Worm (Caenorhabditis elegans) whole organism, late embryonic: ENCODE data around the gene F41F3.1.
A peak's percentile ranks its signal among the peaks of the same experiment; 100 is the strongest.

Source experiments
- C08G9.2 ChIP-seq: sonication (generic microtip); optimal IDR thresholded peaks from 2 replicates; lab custom pipeline; 2016; ENCODE audit warnings: mild to moderate bottlenecking, missing genetic modification characterization, moderate library complexity, missing compliant biosample characterization
- C38D4.7 ChIP-seq: fragments of 200-800 bp; sonication (Bioruptor generic); optimal IDR thresholded peaks from 2 replicates; lab custom pipeline; 2018; ENCODE audit warnings: mild to moderate bottlenecking, missing genetic modification characterization, moderate library complexity, missing compliant biosample characterization
- K02D7.2 ChIP-seq: sonication (generic microtip); optimal IDR thresholded peaks from 2 replicates; lab custom pipeline; 2017; ENCODE audit warnings: mild to moderate bottlenecking, missing genetic modification characterization, missing compliant biosample characterization
- K09A11.1 ChIP-seq: sonication (generic microtip); optimal IDR thresholded peaks from 2 replicates; lab custom pipeline; 2017; ENCODE audit warnings: antibody characterized with exemption, mild to moderate bottlenecking, missing genetic modification characterization, missing compliant biosample characterization; ENCODE audit not compliant: insufficient read depth
- Y22D7AL.16 ChIP-seq: sonication (generic microtip); optimal IDR thresholded peaks from 2 replicates; lab custom pipeline; 2016; ENCODE audit warnings: missing genetic modification characterization, missing compliant biosample characterization
- ahr-1 ChIP-seq: sonication (generic microtip); optimal IDR thresholded peaks from 2 replicates; lab custom pipeline; 2016; ENCODE audit warnings: missing genetic modification characterization, missing compliant biosample characterization
- ama-1 ChIP-seq: fragments of 150-350 bp; optimal IDR thresholded peaks from 2 replicates; lab custom pipeline; 2014
- ceh-18 ChIP-seq: sonication (generic microtip); optimal IDR thresholded peaks from 2 replicates; lab custom pipeline; 2016; ENCODE audit warnings: missing genetic modification characterization, missing compliant biosample characterization
- ceh-19 ChIP-seq: fragments of 200-800 bp; sonication (Bioruptor generic); optimal IDR thresholded peaks from 2 replicates; lab custom pipeline; 2018; ENCODE audit warnings: mild to moderate bottlenecking, missing genetic modification characterization, missing compliant biosample characterization
- ceh-2 ChIP-seq: sonication (generic microtip); optimal IDR thresholded peaks from 2 replicates; lab custom pipeline; 2016; ENCODE audit warnings: missing genotype, missing genetic modification characterization, missing compliant biosample characterization
- ceh-24 ChIP-seq: sonication (generic microtip); optimal IDR thresholded peaks from 2 replicates; lab custom pipeline; 2016; ENCODE audit warnings: mild to moderate bottlenecking, missing genetic modification characterization, missing compliant biosample characterization
- ceh-34 ChIP-seq: sonication (generic microtip); optimal IDR thresholded peaks from 2 replicates; lab custom pipeline; 2016; ENCODE audit warnings: mild to moderate bottlenecking, missing genetic modification characterization, missing compliant biosample characterization
- ceh-45 ChIP-seq: fragments of 200-800 bp; sonication (Bioruptor generic); IDR thresholded peaks from 2 replicates; pipeline ENCODE4 v1.3.6; 2022; ENCODE audit warnings: missing genetic modification reagents, missing genetic modification characterization, missing compliant biosample characterization
- ceh-48 ChIP-seq: sonication (generic microtip); optimal IDR thresholded peaks from 2 replicates; lab custom pipeline; 2016; ENCODE audit warnings: missing genetic modification characterization, inconsistent platforms, missing compliant biosample characterization
- ceh-9 ChIP-seq: sonication (generic microtip); optimal IDR thresholded peaks from 2 replicates; lab custom pipeline; 2016; ENCODE audit warnings: mild to moderate bottlenecking, missing genetic modification characterization, inconsistent platforms, missing compliant biosample characterization
- che-1 ChIP-seq: sonication (generic microtip); optimal IDR thresholded peaks from 2 replicates; lab custom pipeline; 2016; ENCODE audit warnings: mild to moderate bottlenecking, missing genetic modification characterization, missing compliant biosample characterization
- dve-1 ChIP-seq: sonication (generic microtip); optimal IDR thresholded peaks from 2 replicates; lab custom pipeline; 2017; ENCODE audit warnings: antibody characterized with exemption, mild to moderate bottlenecking, missing genetic modification characterization, missing compliant biosample characterization
- elt-2 ChIP-seq: sonication (generic microtip); optimal IDR thresholded peaks from 2 replicates; lab custom pipeline; 2016; ENCODE audit warnings: missing genetic modification reagents, missing genetic modification characterization, missing compliant biosample characterization
- elt-4 ChIP-seq: sonication (generic microtip); optimal IDR thresholded peaks from 2 replicates; lab custom pipeline; 2016; ENCODE audit warnings: missing genetic modification characterization, missing compliant biosample characterization
- ets-4 ChIP-seq: sonication (generic microtip); optimal IDR thresholded peaks from 2 replicates; lab custom pipeline; 2016; ENCODE audit warnings: missing genetic modification characterization, missing compliant biosample characterization
- fax-1 ChIP-seq: sonication (generic microtip); optimal IDR thresholded peaks from 2 replicates; lab custom pipeline; 2016; ENCODE audit warnings: missing genotype, missing genetic modification characterization, missing compliant biosample characterization
- fkh-10 ChIP-seq: fragments of 150-350 bp; optimal IDR thresholded peaks from 2 replicates; lab custom pipeline; 2014; ENCODE audit warnings: missing biosample characterization, missing genetic modification reagents, missing genetic modification characterization
- gmeb-2 ChIP-seq: sonication (generic microtip); optimal IDR thresholded peaks from 2 replicates; lab custom pipeline; 2016; ENCODE audit warnings: missing genetic modification characterization, inconsistent platforms, missing compliant biosample characterization
- hlh-13 ChIP-seq: fragments of 200-800 bp; sonication (Bioruptor generic); optimal IDR thresholded peaks from 2 replicates; lab custom pipeline; 2018; ENCODE audit warnings: mild to moderate bottlenecking, missing genetic modification characterization, missing compliant biosample characterization
- hlh-15 ChIP-seq: sonication (generic microtip); optimal IDR thresholded peaks from 2 replicates; lab custom pipeline; 2016; ENCODE audit warnings: missing genetic modification characterization, missing compliant biosample characterization
- hlh-30 ChIP-seq: sonication (generic microtip); optimal IDR thresholded peaks from 2 replicates; lab custom pipeline; 2017; ENCODE audit warnings: antibody characterized with exemption, missing genetic modification characterization, missing compliant biosample characterization; ENCODE audit not compliant: insufficient read depth
- hlh-6 ChIP-seq: sonication (generic microtip); optimal IDR thresholded peaks from 2 replicates; lab custom pipeline; 2016; ENCODE audit warnings: missing genotype, missing genetic modification characterization, missing compliant biosample characterization
- lim-6 ChIP-seq: sonication (generic microtip); optimal IDR thresholded peaks from 2 replicates; lab custom pipeline; 2016; ENCODE audit warnings: missing genetic modification characterization, missing compliant biosample characterization
- mec-3 ChIP-seq: sonication (generic microtip); optimal IDR thresholded peaks from 2 replicates; lab custom pipeline; 2016; ENCODE audit warnings: borderline replicate concordance, missing genetic modification characterization, missing compliant biosample characterization
- nfya-1 ChIP-seq: sonication (generic microtip); optimal IDR thresholded peaks from 2 replicates; lab custom pipeline; 2017; ENCODE audit warnings: missing genetic modification characterization, mild to moderate bottlenecking, missing compliant biosample characterization, antibody characterized with exemption, moderate library complexity
- nhr-11 ChIP-seq: fragments of 150-350 bp; optimal IDR thresholded peaks from 2 replicates; lab custom pipeline; 2014; ENCODE audit warnings: missing biosample characterization, missing genetic modification characterization
- nhr-232 ChIP-seq: sonication (generic microtip); optimal IDR thresholded peaks from 2 replicates; lab custom pipeline; 2016; ENCODE audit warnings: missing genetic modification characterization, missing compliant biosample characterization
- npax-4 ChIP-seq: sonication (generic microtip); optimal IDR thresholded peaks from 2 replicates; lab custom pipeline; 2016; ENCODE audit warnings: missing genetic modification characterization, missing compliant biosample characterization
- odd-2 ChIP-seq: sonication (generic microtip); optimal IDR thresholded peaks from 2 replicates; lab custom pipeline; 2017; ENCODE audit warnings: antibody characterized with exemption, mild to moderate bottlenecking, missing genetic modification characterization, missing compliant biosample characterization
- pag-3 ChIP-seq: sonication (generic microtip); optimal IDR thresholded peaks from 2 replicates; lab custom pipeline; 2016; ENCODE audit warnings: missing compliant biosample characterization, missing genetic modification characterization, borderline replicate concordance
- pha-4 ChIP-seq: fragments of 150-350 bp; optimal IDR thresholded peaks from 2 replicates; lab custom pipeline; 2018; ENCODE audit warnings: missing biosample characterization, missing genetic modification reagents, missing genetic modification characterization
- pqm-1 ChIP-seq: sonication (generic microtip); optimal IDR thresholded peaks from 2 replicates; lab custom pipeline; 2016; ENCODE audit warnings: missing genetic modification characterization, missing compliant biosample characterization
- pros-1 ChIP-seq: fragments of 150-350 bp; optimal IDR thresholded peaks from 2 replicates; lab custom pipeline; 2014; ENCODE audit warnings: missing biosample characterization, missing genetic modification reagents, missing genetic modification characterization
- ref-2 ChIP-seq: sonication (generic microtip); optimal IDR thresholded peaks from 2 replicates; lab custom pipeline; 2016; ENCODE audit warnings: missing genetic modification characterization, missing compliant biosample characterization
- sdc-2 ChIP-seq: sonication (generic microtip); optimal IDR thresholded peaks from 2 replicates; lab custom pipeline; 2016; ENCODE audit warnings: missing genotype, missing genetic modification characterization, missing compliant biosample characterization
- sox-4 ChIP-seq: sonication (generic microtip); optimal IDR thresholded peaks from 2 replicates; lab custom pipeline; 2017; ENCODE audit warnings: mild to moderate bottlenecking, missing genetic modification characterization, inconsistent platforms, missing compliant biosample characterization
- syd-9 ChIP-seq: sonication (generic microtip); optimal IDR thresholded peaks from 2 replicates; lab custom pipeline; 2016; ENCODE audit warnings: mild to moderate bottlenecking, missing genetic modification characterization, moderate library complexity, missing compliant biosample characterization
- tbx-2 ChIP-seq: sonication (generic microtip); optimal IDR thresholded peaks from 2 replicates; lab custom pipeline; 2016; ENCODE audit warnings: missing genetic modification characterization, missing compliant biosample characterization
- unc-86 ChIP-seq: sonication (generic microtip); optimal IDR thresholded peaks from 2 replicates; lab custom pipeline; 2016; ENCODE audit warnings: missing genetic modification characterization, missing compliant biosample characterization
- ztf-16 ChIP-seq: sonication (generic microtip); optimal IDR thresholded peaks from 2 replicates; lab custom pipeline; 2017; ENCODE audit warnings: missing genetic modification characterization, missing compliant biosample characterization

The F41F3.1 gene

DNA sequence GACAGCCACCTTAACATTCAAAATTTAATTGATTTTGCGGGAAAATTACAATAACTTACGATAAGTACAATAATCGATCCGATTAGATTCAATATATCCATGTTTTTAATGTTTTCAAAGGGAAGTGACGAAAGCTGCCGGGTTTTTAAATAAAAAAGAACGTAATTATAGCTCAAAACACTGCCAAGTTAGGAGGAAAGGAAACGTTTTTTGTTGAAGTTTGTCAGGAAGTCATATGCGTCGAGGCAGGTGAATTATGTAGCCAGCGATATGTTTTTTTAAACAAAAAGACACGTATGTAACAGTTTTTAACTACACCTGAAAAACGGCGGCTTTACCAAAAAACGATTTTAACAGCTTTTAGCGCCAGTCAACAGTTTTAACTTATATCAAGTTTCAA lies 11.3 kb downstream of the F41F3.1 start, which contains the start of gene srx-73:
Gene srx-73 (minus strand): TSS at position 101 of the 400 bp plus-strand sequence.
- TF ChIP-seq elt-2 (tag; lab: Kevin White, UChicago) (no peak), hlh-15 (tag; lab: Kevin White, UChicago) (no peak), unc-86 (no peak), ceh-18 (tag; lab: Kevin White, UChicago) (no peak), fax-1 (no peak), ceh-34 (no peak), ceh-9 (no peak), pqm-1 (no peak), ceh-2 (no peak), sox-4 (tag; lab: Kevin White, UChicago) (no peak), ahr-1 (no peak), K02D7.2 (tag; lab: Kevin White, UChicago) (no peak), fkh-10 (no peak), ama-1 (lab: Kevin White, UChicago) (no peak), ceh-45 (no peak), lim-6 (tag; lab: Kevin White, UChicago) (no peak), hlh-13 (GFP tag; lab: Kevin White, UChicago) (no peak), npax-4 (no peak), ets-4 (no peak), C08G9.2 (tag; lab: Kevin White, UChicago) (no peak)

DNA sequence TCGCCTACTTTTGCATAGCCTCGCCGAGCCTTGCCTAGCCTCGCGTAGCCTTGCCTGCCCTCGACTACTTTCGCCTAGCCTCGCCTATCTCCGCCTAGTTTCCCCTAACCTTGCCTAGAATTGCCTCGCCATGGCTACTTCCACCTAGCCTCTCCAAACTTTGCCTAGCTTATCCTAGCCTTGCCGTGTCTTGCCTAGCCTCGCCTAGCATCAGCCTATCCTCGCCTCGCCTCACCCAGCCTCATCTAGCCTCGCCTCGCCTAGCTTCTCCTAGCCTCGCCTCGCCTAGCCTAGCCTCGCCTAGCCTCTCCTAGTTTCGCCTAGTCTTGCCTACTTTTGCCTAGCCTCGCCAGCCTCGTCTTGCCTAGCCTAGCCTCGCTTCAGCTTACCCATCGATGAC lies 12.7 kb downstream of the F41F3.1 start:
- TF ChIP-seq C38D4.7 (GFP tag; lab: Kevin White, UChicago) (no peak), lim-6 (tag; lab: Kevin White, UChicago) (no peak), hlh-6 (tag; lab: Kevin White, UChicago) (peak; percentile 43), pros-1 (tag; lab: Kevin White, UChicago) (no peak), syd-9 (tag; lab: Kevin White, UChicago) (no peak), nhr-232 (no peak), elt-4 (tag; lab: Kevin White, UChicago) (peak; percentile 37), nfya-1 (tag; lab: Kevin White, UChicago) (no peak), Y22D7AL.16 (tag; lab: Kevin White, UChicago) (no peak), gmeb-2 (no peak), mec-3 (tag; lab: Kevin White, UChicago) (peak; percentile 42)

DNA sequence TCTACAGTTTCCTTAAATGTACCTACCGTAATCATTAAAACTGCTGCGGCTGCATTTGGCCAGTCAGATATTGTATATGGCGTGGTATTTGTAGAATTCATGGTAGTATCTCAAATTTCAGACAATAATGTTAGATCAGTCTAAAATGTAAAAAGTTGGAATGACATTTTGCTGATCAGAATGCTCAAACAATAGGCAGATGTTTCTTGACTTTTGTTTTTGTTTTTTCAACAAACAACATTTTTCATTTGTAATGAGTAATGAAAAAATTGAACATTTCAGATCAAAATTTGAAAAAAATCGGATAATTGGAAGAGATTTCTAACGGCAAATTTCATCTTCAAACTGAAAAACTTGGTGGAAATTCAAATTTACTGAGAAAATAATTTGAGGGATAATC lies 14.3 kb downstream of the F41F3.1 start, which contains the start of gene srx-77:
Gene srx-77 (minus strand): TSS at position 101 of the 400 bp plus-strand sequence.
- TF ChIP-seq ceh-19 (no peak), pqm-1 (no peak), C38D4.7 (GFP tag; lab: Kevin White, UChicago) (no peak), gmeb-2 (no peak), ceh-48 (tag; lab: Kevin White, UChicago) (no peak), che-1 (tag; lab: Kevin White, UChicago) (no peak), ceh-9 (no peak), ceh-18 (tag; lab: Kevin White, UChicago) (no peak), nhr-11 (no peak), syd-9 (tag; lab: Kevin White, UChicago) (no peak)

DNA sequence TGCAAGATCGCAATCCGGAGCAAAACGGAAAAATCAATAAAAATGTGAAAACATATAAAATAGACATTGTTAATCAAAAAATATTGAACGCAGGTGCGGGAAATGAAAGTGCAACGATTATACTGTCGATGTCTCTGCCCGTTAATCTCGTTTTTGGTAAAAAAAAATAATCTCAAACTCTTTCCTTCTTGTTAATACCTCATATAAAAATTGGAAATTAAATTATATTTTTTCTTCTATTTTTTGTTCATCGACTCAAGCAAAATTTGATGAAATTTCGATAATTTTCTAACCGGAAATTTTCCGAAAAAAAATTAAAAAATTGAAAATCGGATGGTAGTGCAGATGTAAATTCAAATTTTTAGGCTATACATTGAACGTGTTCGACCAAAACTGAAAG lies 18.1 kb downstream of the F41F3.1 start, which contains the start of gene K03B4.9:
Gene K03B4.9 (minus strand): TSS at position 101 of the 400 bp plus-strand sequence.
- TF ChIP-seq ama-1 (lab: Kevin White, UChicago) (no peak), sdc-2 (tag; lab: Kevin White, UChicago) (no peak), unc-86 (no peak), K09A11.1 (tag; lab: Kevin White, UChicago) (no peak), ref-2 (no peak), Y22D7AL.16 (tag; lab: Kevin White, UChicago) (no peak), sox-4 (tag; lab: Kevin White, UChicago) (no peak), hlh-13 (GFP tag; lab: Kevin White, UChicago) (no peak), tbx-2 (tag; lab: Kevin White, UChicago) (no peak), pag-3 (tag; lab: Kevin White, UChicago) (no peak), hlh-6 (tag; lab: Kevin White, UChicago) (no peak), nhr-11 (no peak), ceh-34 (no peak), ztf-16 (no peak), odd-2 (tag; lab: Kevin White, UChicago) (no peak), ceh-48 (tag; lab: Kevin White, UChicago) (no peak), pha-4 (tag; lab: Kevin White, UChicago) (no peak), dve-1 (tag; lab: Kevin White, UChicago) (no peak), ceh-24 (tag; lab: Kevin White, UChicago) (no peak), hlh-30 (no peak)
